Fruit fly (Drosophila melanogaster): ENCODE measurements around the gene ear.

The ear gene

dm6 chr3R:15319912-15320746 is 427 bp upstream of the ear start, which contains the start of the genes CG6276 and CG44040 (continued):
- peak; percentile 23 for TF ChIP-seq Asciz (GFP tag; optimal IDR thresholded peaks at IDR 0.05)
- peak; percentile 27 for TF ChIP-seq trem (tag; optimal IDR thresholded peaks at IDR 0.05)
- TF ChIP-seq kay (GFP tag; optimal IDR thresholded peaks at IDR 0.05): no peak
- TF ChIP-seq yki (optimal IDR thresholded peaks at IDR 0.05): no peak
- TF ChIP-seq Fer2 (tag; optimal IDR thresholded peaks at IDR 0.05): peak; percentile 24
- TF ChIP-seq CG12942 (GFP tag; optimal IDR thresholded peaks at IDR 0.05): no peak
- no peak for TF ChIP-seq Spps (tag; optimal IDR thresholded peaks at IDR 0.05)
- TF ChIP-seq pros (GFP tag; optimal IDR thresholded peaks at IDR 0.05): no peak
- TF ChIP-seq sens (GFP tag): peak; percentile 88
- peak; percentile 4 for TF ChIP-seq D19B (GFP tag; optimal IDR thresholded peaks at IDR 0.05)
- no peak for TF ChIP-seq CG4328 (GFP tag; optimal IDR thresholded peaks at IDR 0.05)
- no peak for TF ChIP-seq CG6272 (GFP tag; IDR thresholded peaks at IDR 0.05)
- no peak for TF ChIP-seq CG11560 (tag; IDR thresholded peaks at IDR 0.05)
- TF ChIP-seq D (optimal IDR thresholded peaks at IDR 0.05): no peak
- peak; percentile 12 for TF ChIP-seq D (GFP tag; optimal IDR thresholded peaks at IDR 0.05)
- no peak for TF ChIP-seq chinmo (GFP tag; IDR thresholded peaks at IDR 0.05; ENCODE audit: partially characterized antibody)
- TF ChIP-seq BEAF-32 (GFP tag; optimal IDR thresholded peaks at IDR 0.05): peak; percentile 24
- TF ChIP-seq CG31365 (tag; optimal IDR thresholded peaks at IDR 0.05): peak; percentile 17
- TF ChIP-seq ind (GFP tag; optimal IDR thresholded peaks at IDR 0.05): peak; percentile 29
- TF ChIP-seq repo (GFP tag; optimal IDR thresholded peaks at IDR 0.05): no peak
- no peak for TF ChIP-seq run (tag; optimal IDR thresholded peaks at IDR 0.05)
- peak; percentile 1 for TF ChIP-seq hkb (optimal IDR thresholded peaks at IDR 0.05)
- peak; percentile 52; the same call in 1 of the 2 replicates for TF ChIP-seq hkb (GFP tag; IDR thresholded peaks at IDR 0.05)
- TF ChIP-seq lbe (GFP tag; optimal IDR thresholded peaks at IDR 0.05): peak; percentile 63
- no peak for TF ChIP-seq prd (optimal IDR thresholded peaks at IDR 0.05)
- peak; percentile 32; the same call in 1 of the 3 replicates for TF ChIP-seq prd (GFP tag; IDR thresholded peaks at IDR 0.05)
- TF ChIP-seq Pdp1 (GFP tag; optimal IDR thresholded peaks at IDR 0.05): peak; percentile 34 to 48
- TF ChIP-seq CG12219 (GFP tag; optimal IDR thresholded peaks at IDR 0.05): peak; percentile 22
- TF ChIP-seq CG8089 (GFP tag; optimal IDR thresholded peaks at IDR 0.05): peak; percentile 6
- TF ChIP-seq H15 (GFP tag; IDR thresholded peaks at IDR 0.05): 0 out of 3 replicates have a peak, but pooled peaks have one; percentile 41
- peak; percentile 70 for TF ChIP-seq CG30403 (GFP tag; optimal IDR thresholded peaks at IDR 0.05)
- TF ChIP-seq ro (GFP tag; IDR thresholded peaks at IDR 0.05): 0 out of 2 replicates have a peak, but pooled peaks have one; percentile 20
- no peak for TF ChIP-seq Ada2b (GFP tag; IDR thresholded peaks at IDR 0.05)
- TF ChIP-seq CG30020 (tag; optimal IDR thresholded peaks at IDR 0.05): peak; percentile 14
- TF ChIP-seq CkIIα-i1 (GFP tag; IDR thresholded peaks at IDR 0.05): no peak
- peak; percentile 22 for TF ChIP-seq CG10462 (GFP tag; optimal IDR thresholded peaks at IDR 0.05)
- peak; percentile 14 for TF ChIP-seq sd (tag; optimal IDR thresholded peaks at IDR 0.05)
- peak; percentile 24; the same call in 1 of the 2 replicates for TF ChIP-seq CG32772 (GFP tag; IDR thresholded peaks at IDR 0.05)
- peak; percentile 50 for TF ChIP-seq unpg (GFP tag; optimal IDR thresholded peaks at IDR 0.05)
- no peak for TF ChIP-seq CG10366 (GFP tag; IDR thresholded peaks at IDR 0.05)
- no peak for TF ChIP-seq CG9797 (GFP tag; optimal IDR thresholded peaks at IDR 0.05)
- TF ChIP-seq vvl (GFP tag; IDR thresholded peaks at IDR 0.05): peak; percentile 54
- TF ChIP-seq C15 (GFP tag; IDR thresholded peaks at IDR 0.05): no peak
- no peak for TF ChIP-seq jing (GFP tag; optimal IDR thresholded peaks at IDR 0.05)
- TF ChIP-seq fd3F (GFP tag; optimal IDR thresholded peaks at IDR 0.05): peak; percentile 5
- no peak for TF ChIP-seq CG7745 (tag; optimal IDR thresholded peaks at IDR 0.05)
- TF ChIP-seq CG12769 (tag; optimal IDR thresholded peaks at IDR 0.05): peak; percentile 71
- peak; percentile 21 for TF ChIP-seq Dp (GFP tag; optimal IDR thresholded peaks at IDR 0.05)
- peak; percentile 23 for TF ChIP-seq vfl (GFP tag; optimal IDR thresholded peaks at IDR 0.05)
- TF ChIP-seq crp (GFP tag; optimal IDR thresholded peaks at IDR 0.05): no peak
